Fruit fly (Drosophila melanogaster) whole organism, wandering third instar larva: Measurements from ENCODE around the gene Ser.

Source experiments
- Abd-B ChIP-seq: fragments of >200 bp; optimal IDR thresholded peaks from 2 replicates; lab custom pipeline; 2017; ENCODE audit warnings: missing biosample characterization, missing genetic modification characterization
- CG32264 ChIP-seq: fragments of 200-800 bp; sonication (Bioruptor generic); optimal IDR thresholded peaks from 2 replicates; lab custom pipeline; 2016; ENCODE audit warnings: missing biosample characterization, missing genetic modification characterization
- CG9705 ChIP-seq: fragments of 200-800 bp; sonication (Bioruptor generic); optimal IDR thresholded peaks from 2 replicates; lab custom pipeline; 2018; ENCODE audit warnings: missing biosample characterization, mild to moderate bottlenecking, missing genetic modification characterization
- CrebA ChIP-seq: fragments of 200-800 bp; sonication (Bioruptor generic); optimal IDR thresholded peaks from 2 replicates; lab custom pipeline; 2016; ENCODE audit warnings: missing biosample characterization, mild to moderate bottlenecking, missing genetic modification characterization, borderline replicate concordance
- Dfd ChIP-seq: fragments of >200 bp; optimal IDR thresholded peaks from 2 replicates; lab custom pipeline; 2017; ENCODE audit warnings: missing biosample characterization, missing genetic modification characterization
- Dif ChIP-seq: fragments of 200-275, 200-300 bp; sonication (Bioruptor generic); optimal IDR thresholded peaks from 2 replicates; lab custom pipeline; 2018; ENCODE audit warnings: missing biosample characterization, missing genetic modification characterization; ENCODE audit not compliant: partially characterized antibody
- GATAd ChIP-seq: sonication (Bioruptor generic); optimal IDR thresholded peaks from 2 replicates; lab custom pipeline; 2016; ENCODE audit warnings: missing biosample characterization, missing genetic modification characterization
- HLH106 ChIP-seq: fragments of 200-800 bp; optimal IDR thresholded peaks from 3 replicates; lab custom pipeline; 2019; ENCODE audit warnings: missing biosample characterization, mild to moderate bottlenecking, missing genetic modification characterization, moderate library complexity
- Hnf4 ChIP-seq: fragments of 200-800 bp; sonication (Bioruptor generic); optimal IDR thresholded peaks from 2 replicates; lab custom pipeline; 2016; ENCODE audit warnings: missing biosample characterization, mild to moderate bottlenecking, missing genetic modification characterization
- Hr78 ChIP-seq: fragments of >200 bp; optimal IDR thresholded peaks from 2 replicates; lab custom pipeline; 2017; ENCODE audit warnings: missing biosample characterization, missing genetic modification characterization
- Hr83 ChIP-seq: fragments of 200-300 bp; sonication (Bioruptor generic); optimal IDR thresholded peaks from 2 replicates; lab custom pipeline; 2016; ENCODE audit warnings: missing biosample characterization, mild to moderate bottlenecking, missing genetic modification characterization, moderate library complexity; ENCODE audit not compliant: poor library complexity, severe bottlenecking
- Jra ChIP-seq: sonication (Bioruptor generic); optimal IDR thresholded peaks from 2 replicates; lab custom pipeline; 2016; ENCODE audit warnings: missing biosample characterization, missing genetic modification characterization
- Mio ChIP-seq: sonication (Bioruptor generic); optimal IDR thresholded peaks from 2 replicates; lab custom pipeline; 2016; ENCODE audit warnings: missing biosample characterization, missing genetic modification characterization
- Myc ChIP-seq: fragments of >200 bp; optimal IDR thresholded peaks from 2 replicates; lab custom pipeline; 2017
- N ChIP-seq: fragments of >200 bp; optimal IDR thresholded peaks from 2 replicates; lab custom pipeline; 2018; ENCODE audit warnings: missing biosample characterization, missing external identifiers, missing genetic modification characterization
- OdsH ChIP-seq: fragments of 200-800 bp; sonication (Bioruptor generic); optimal IDR thresholded peaks from 2 replicates; lab custom pipeline; 2016; ENCODE audit warnings: missing biosample characterization, mild to moderate bottlenecking, missing genetic modification characterization
- Rel ChIP-seq, 2 experiments: fragments of 200-800 bp; sonication (Bioruptor generic) in 1 of 2; optimal IDR thresholded peaks; 2 replicates in 1 of 2; 3 replicates in 1 of 2; lab custom pipeline; 2016 to 2019; ENCODE audit warnings: mild to moderate bottlenecking in 2 of 2, missing biosample characterization in 2 of 2, missing genetic modification characterization in 2 of 2, moderate library complexity in 1 of 2
- Sp1 ChIP-seq: fragments of 200-800 bp; sonication (Bioruptor generic); optimal IDR thresholded peaks from 3 replicates; lab custom pipeline; 2019; ENCODE audit warnings: missing biosample characterization, mild to moderate bottlenecking, missing genetic modification characterization, moderate library complexity
- Vsx2 ChIP-seq: fragments of 200-300, 225-300 bp; sonication (Bioruptor generic); optimal IDR thresholded peaks from 2 replicates; lab custom pipeline; 2018; ENCODE audit warnings: missing biosample characterization, missing genetic modification characterization; ENCODE audit not compliant: partially characterized antibody
- br ChIP-seq: fragments of 200-800 bp; sonication (Bioruptor generic); optimal IDR thresholded peaks from 2 replicates; lab custom pipeline; 2016; ENCODE audit warnings: missing biosample characterization, missing genetic modification characterization
- brk ChIP-seq: fragments of 200-800 bp; sonication (Bioruptor generic); optimal IDR thresholded peaks from 2 replicates; lab custom pipeline; 2016; ENCODE audit warnings: missing biosample characterization, mild to moderate bottlenecking, missing genetic modification characterization
- dl ChIP-seq, 2 experiments: fragments of 175-275, 200-275 bp in 1 of 2; fragments of 200-275 bp in 1 of 2; sonication (Bioruptor generic); optimal IDR thresholded peaks; lab custom pipeline; 2018; ENCODE audit warnings: mild to moderate bottlenecking in 2 of 2, missing biosample characterization in 2 of 2, missing genetic modification characterization in 2 of 2, moderate library complexity in 2 of 2; ENCODE audit not compliant: partially characterized antibody in 2 of 2, insufficient read depth in 1 of 2
- dmrt93B ChIP-seq: fragments of 200-800 bp; sonication (Bioruptor generic); optimal IDR thresholded peaks from 2 replicates; lab custom pipeline; 2018; ENCODE audit warnings: missing biosample characterization, mild to moderate bottlenecking, missing genetic modification characterization
- dsf ChIP-seq: sonication (Bioruptor generic); optimal IDR thresholded peaks from 2 replicates; lab custom pipeline; 2016; ENCODE audit warnings: missing biosample characterization, missing genetic modification characterization, borderline replicate concordance
- ey ChIP-seq: fragments of 200-800 bp; sonication (Bioruptor generic); optimal IDR thresholded peaks from 2 replicates; lab custom pipeline; 2016; ENCODE audit warnings: missing biosample characterization, missing genetic modification characterization
- foxo ChIP-seq, 2 experiments: fragments of 200-800 bp; sonication (Bioruptor generic); optimal IDR thresholded peaks; 2 replicates in 1 of 2; 3 replicates in 1 of 2; lab custom pipeline; 2016 to 2017; ENCODE audit warnings: missing biosample characterization in 2 of 2, missing genetic modification characterization in 2 of 2
- fru ChIP-seq: fragments of 200-800 bp; sonication (Bioruptor generic); optimal IDR thresholded peaks from 3 replicates; lab custom pipeline; 2016; ENCODE audit warnings: missing biosample characterization, mild to moderate bottlenecking, missing genetic modification characterization
- h ChIP-seq: fragments of 200-800 bp; sonication (Bioruptor generic); optimal IDR thresholded peaks from 3 replicates; lab custom pipeline; 2016; ENCODE audit warnings: missing biosample characterization, mild to moderate bottlenecking, missing genetic modification characterization
- lola ChIP-seq: fragments of >200 bp; optimal IDR thresholded peaks from 2 replicates; lab custom pipeline; 2017; ENCODE audit warnings: missing biosample characterization, missing genetic modification characterization
- pan ChIP-seq: fragments of >200 bp; optimal IDR thresholded peaks from 2 replicates; lab custom pipeline; 2017
- psq ChIP-seq: fragments of 200-800 bp; sonication (Bioruptor generic); optimal IDR thresholded peaks from 3 replicates; lab custom pipeline; 2017; ENCODE audit warnings: missing biosample characterization, mild to moderate bottlenecking, missing genetic modification characterization, moderate library complexity
- rgr ChIP-seq: fragments of 200-800 bp; sonication (Bioruptor generic); optimal IDR thresholded peaks from 3 replicates; lab custom pipeline; 2016; ENCODE audit warnings: missing biosample characterization, mild to moderate bottlenecking, missing genetic modification characterization
- sage ChIP-seq: fragments of 200-800 bp; sonication (Bioruptor generic); optimal IDR thresholded peaks from 2 replicates; lab custom pipeline; 2016; ENCODE audit warnings: missing biosample characterization, mild to moderate bottlenecking, missing genetic modification characterization
- sv ChIP-seq: fragments of 200-800 bp; sonication (Bioruptor generic); optimal IDR thresholded peaks from 3 replicates; lab custom pipeline; 2016; ENCODE audit warnings: missing biosample characterization, missing genetic modification characterization
- tai ChIP-seq: sonication (Bioruptor generic); optimal IDR thresholded peaks from 2 replicates; lab custom pipeline; 2016; ENCODE audit warnings: missing biosample characterization, missing genetic modification characterization
- usp ChIP-seq: fragments of >200 bp; optimal IDR thresholded peaks from 2 replicates; lab custom pipeline; 2017; ENCODE audit warnings: missing biosample characterization, missing genetic modification characterization

Gene Ser

DNA sequence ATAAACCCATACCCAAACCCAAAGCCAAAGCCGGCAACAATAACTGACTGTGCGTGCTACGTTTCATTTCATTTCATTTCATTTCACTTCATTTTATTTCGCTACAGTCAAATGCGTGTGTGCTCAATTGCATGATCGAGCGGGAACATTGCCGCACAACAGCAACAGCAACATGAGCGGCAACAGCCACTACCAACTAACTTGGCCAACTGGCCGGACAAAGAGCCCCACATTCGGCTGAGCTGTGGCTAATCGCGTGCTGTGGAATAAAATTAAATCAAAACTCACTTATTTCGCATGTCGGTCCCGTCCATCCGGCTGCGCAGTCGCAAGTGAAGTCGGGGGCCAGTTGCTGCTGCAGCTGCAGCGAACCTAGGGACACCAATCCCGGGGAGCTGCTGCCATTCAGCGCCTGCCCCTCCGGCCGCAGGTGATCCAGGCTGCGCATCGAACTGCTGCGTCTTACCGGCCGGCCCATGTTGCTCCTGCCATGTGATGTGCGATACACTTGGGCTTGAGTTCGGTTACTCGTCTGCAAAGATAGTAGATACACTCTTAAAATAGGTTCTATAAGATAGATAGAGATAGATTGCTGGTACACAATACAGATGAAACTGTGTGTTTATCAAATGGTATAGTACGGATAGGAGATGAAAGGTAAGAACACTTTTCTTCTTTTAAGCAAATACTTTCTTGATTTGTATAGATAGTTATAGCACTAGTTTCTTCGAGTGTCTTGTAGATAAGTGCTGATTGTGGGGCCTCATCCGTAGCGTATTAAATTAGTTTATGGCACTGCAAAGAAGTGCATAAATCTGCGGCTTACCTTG, 15.3 kb downstream of the Ser start:
- TF ChIP-seq Jra (GFP tag; lab: Kevin White, UChicago) (no peak), Dif (GFP tag; lab: Kevin White, UChicago) (no peak), sv (no peak), psq (no peak), Mio (GFP tag; lab: Kevin White, UChicago) (no peak), usp (GFP tag; lab: Kevin White, UChicago) (no peak), lola (no peak), Hr83 (GFP tag; lab: Kevin White, UChicago) (no peak), h (GFP tag; lab: Kevin White, UChicago) (no peak), sage (GFP tag; lab: Kevin White, UChicago) (no peak), Vsx2 (no peak), OdsH (no peak), Hnf4 (GFP tag; lab: Kevin White, UChicago) (no peak), Abd-B (no peak), HLH106 (tag; lab: Kevin White, UChicago) (no peak), N (GFP tag; lab: Kevin White, UChicago) (no peak), CrebA (GFP tag; lab: Kevin White, UChicago) (no peak)

DNA sequence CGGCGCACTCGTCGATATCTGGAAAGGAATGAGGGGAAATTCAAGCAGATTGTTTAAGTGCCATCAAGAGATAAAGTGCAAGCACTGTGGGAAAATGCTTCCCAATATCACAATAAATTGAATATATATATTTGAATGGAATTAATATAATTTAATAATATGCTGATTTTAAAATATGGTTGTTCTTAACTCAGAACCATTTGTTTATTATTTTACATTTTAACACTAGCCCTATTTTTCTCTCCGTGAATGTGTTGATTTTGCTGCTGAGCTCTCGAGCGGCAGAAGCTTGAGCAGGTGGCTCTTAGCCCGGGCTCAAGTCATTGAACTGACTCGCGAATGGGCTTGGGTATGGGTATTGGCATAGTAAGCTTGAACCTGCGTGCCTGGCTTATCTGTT, 16.5 kb downstream of the Ser start:
- TF ChIP-seq Dif (GFP tag; lab: Kevin White, UChicago) (no peak), sv (no peak), Hr83 (GFP tag; lab: Kevin White, UChicago) (no peak), dl (GFP tag; optimal IDR thresholded peaks at IDR 0.05; lab: Kevin White, UChicago; ENCODE audit: insufficient read depth in 1 of 2, partially characterized antibody in 2 of 2) (no peak), pan (lab: Kevin White, UChicago) (no peak), OdsH (peak; percentile 41), fru (peak; percentile 29), Sp1 (GFP tag; lab: Kevin White, UChicago) (peak; percentile 61), Hnf4 (GFP tag; lab: Kevin White, UChicago) (peak; percentile 29), brk (peak; percentile 2), ey (GFP tag; lab: Kevin White, UChicago) (peak; percentile 1), HLH106 (tag; lab: Kevin White, UChicago) (peak; percentile 59), h (GFP tag; lab: Kevin White, UChicago) (peak; percentile 36), psq (peak; percentile 35), CrebA (GFP tag; lab: Kevin White, UChicago) (no peak), Dfd (GFP tag; lab: Kevin White, UChicago) (no peak), usp (GFP tag; lab: Kevin White, UChicago) (no peak), rgr (GFP tag; lab: Kevin White, UChicago) (peak; percentile 47), GATAd (GFP tag; lab: Kevin White, UChicago) (no peak), N (GFP tag; lab: Kevin White, UChicago) (no peak), foxo (GFP tag; optimal IDR thresholded peaks at IDR 0.05; lab: Kevin White, UChicago) (peak in 1 of 2 experiments; percentile 60), CG32264 (no peak), Myc (lab: Kevin White, UChicago) (no peak), Rel (GFP tag; optimal IDR thresholded peaks at IDR 0.05; lab: Kevin White, UChicago) (no peak), Rel (tag; optimal IDR thresholded peaks at IDR 0.05; lab: Kevin White, UChicago) (no peak)

DNA sequence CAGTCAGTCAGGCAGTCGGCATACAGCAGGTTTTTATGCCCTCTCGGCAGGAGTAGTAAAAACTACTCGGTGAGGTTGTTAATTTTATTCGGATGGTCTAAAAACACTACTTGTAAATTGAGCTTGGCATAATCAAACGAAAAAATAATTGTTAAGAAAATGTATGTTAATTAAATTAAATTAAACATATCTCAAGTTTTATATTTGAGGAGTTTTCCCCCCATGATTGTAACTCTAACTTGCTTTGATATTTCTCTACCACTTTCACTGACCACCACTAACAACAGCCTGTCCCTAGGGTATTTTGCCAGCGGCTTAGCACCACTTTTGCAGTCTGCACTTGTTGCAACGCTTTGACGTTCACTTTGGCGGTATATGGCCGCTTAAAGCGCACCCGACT, 18.4 kb downstream of the Ser start:
- TF ChIP-seq dmrt93B (GFP tag; lab: Kevin White, UChicago) (peak; percentile 17), h (GFP tag; lab: Kevin White, UChicago) (no peak), brk (no peak), foxo (GFP tag; optimal IDR thresholded peaks at IDR 0.05; lab: Kevin White, UChicago) (peak in 1 of 2 experiments; percentile 15), HLH106 (tag; lab: Kevin White, UChicago) (peak; percentile 8), OdsH (no peak), Hr83 (GFP tag; lab: Kevin White, UChicago) (no peak)
- TF ChIP-seq, all 38 proteins: peak for 3

DNA sequence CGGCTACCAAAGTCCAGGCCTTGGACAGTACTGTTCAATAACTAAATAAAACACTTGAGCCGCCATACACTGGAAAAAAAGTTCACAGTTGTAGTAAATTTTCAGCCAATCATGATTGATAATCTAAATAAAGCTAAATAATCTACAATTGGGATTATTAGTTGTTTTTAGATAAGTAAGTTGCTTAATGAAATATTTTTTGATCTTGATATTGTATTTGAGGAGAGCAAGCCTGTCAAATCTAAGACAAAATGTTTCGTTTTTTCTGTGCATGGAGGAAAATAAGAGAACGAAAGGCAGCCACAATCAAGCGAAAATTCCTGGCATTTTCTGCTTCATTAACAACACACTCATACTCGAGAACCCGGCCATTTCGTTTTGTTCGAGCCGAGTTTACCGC, 22.9 kb downstream of the Ser start:
- TF ChIP-seq usp (GFP tag; lab: Kevin White, UChicago) (no peak), fru (peak; percentile 79), Dfd (GFP tag; lab: Kevin White, UChicago) (no peak), CrebA (GFP tag; lab: Kevin White, UChicago) (peak; percentile 45), ey (GFP tag; lab: Kevin White, UChicago) (peak; percentile 75), rgr (GFP tag; lab: Kevin White, UChicago) (peak; percentile 69), dmrt93B (GFP tag; lab: Kevin White, UChicago) (peak; percentile 64), Myc (lab: Kevin White, UChicago) (no peak), brk (peak; percentile 46), Mio (GFP tag; lab: Kevin White, UChicago) (no peak), dsf (GFP tag; lab: Kevin White, UChicago) (no peak), GATAd (GFP tag; lab: Kevin White, UChicago) (no peak), HLH106 (tag; lab: Kevin White, UChicago) (peak; percentile 72), psq (peak; percentile 59), sage (GFP tag; lab: Kevin White, UChicago) (peak; percentile 68), CG9705 (peak; percentile 38), OdsH (peak; percentile 75), Jra (GFP tag; lab: Kevin White, UChicago) (peak; percentile 56), Hnf4 (GFP tag; lab: Kevin White, UChicago) (peak; percentile 50), br (GFP tag; lab: Kevin White, UChicago) (peak; percentile 75), Hr78 (GFP tag; lab: Kevin White, UChicago) (no peak), Rel (GFP tag; optimal IDR thresholded peaks at IDR 0.05; lab: Kevin White, UChicago) (no peak), Rel (tag; optimal IDR thresholded peaks at IDR 0.05; lab: Kevin White, UChicago) (no peak), tai (no peak), sv (no peak), N (GFP tag; lab: Kevin White, UChicago) (no peak)
